Fruit fly (Drosophila melanogaster): ENCODE measurements around the gene CG5958.

DNA sequence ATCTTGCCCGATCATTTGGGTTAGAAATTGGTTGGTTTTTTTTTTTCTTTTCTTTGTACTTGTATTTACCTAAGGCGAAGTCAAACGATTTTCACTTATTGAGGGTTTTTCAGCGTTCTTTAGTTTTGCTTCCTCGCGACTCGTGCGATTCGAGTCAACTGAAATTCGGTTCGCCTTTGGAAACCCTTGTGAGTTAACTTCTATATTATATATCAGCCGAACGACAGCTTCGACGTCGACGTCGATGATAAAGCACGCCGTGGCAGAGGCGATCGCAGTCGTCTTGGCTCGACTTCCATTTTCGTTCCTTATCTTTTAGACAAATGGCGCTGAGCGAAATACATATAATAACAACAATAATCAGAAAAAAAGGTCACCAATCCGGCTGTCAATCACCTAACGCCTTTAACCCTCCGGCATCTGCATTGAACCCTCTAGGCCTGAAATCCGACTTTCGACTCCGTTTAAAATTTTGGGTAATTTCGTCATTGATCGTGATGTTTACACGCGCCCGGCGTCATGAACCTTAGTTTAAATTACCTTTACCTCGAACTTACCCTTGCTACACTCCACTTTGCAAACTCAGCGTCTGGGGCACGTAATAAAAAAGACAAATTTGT, at the start of gene CG5958:
- TF ChIP-seq Fer3 (tag; optimal IDR thresholded peaks at IDR 0.05) (no peak), sima (GFP tag; optimal IDR thresholded peaks at IDR 0.05) (no peak), disco-r (GFP tag; optimal IDR thresholded peaks at IDR 0.05) (no peak), Optix (GFP tag; IDR thresholded peaks at IDR 0.05) (no peak), her (GFP tag; optimal IDR thresholded peaks at IDR 0.05) (no peak), Rfx (GFP tag; IDR thresholded peaks at IDR 0.05) (no peak), Jarid2 (GFP tag; optimal IDR thresholded peaks at IDR 0.05) (no peak), Hr51 (GFP tag; optimal IDR thresholded peaks at IDR 0.05) (no peak), gt (GFP tag; IDR thresholded peaks at IDR 0.05) (no peak), CG10654 (GFP tag; optimal IDR thresholded peaks at IDR 0.05) (no peak), kni (GFP tag; optimal IDR thresholded peaks at IDR 0.05) (no peak), Hr3 (GFP tag; optimal IDR thresholded peaks at IDR 0.05) (no peak), CG17912 (GFP tag; optimal IDR thresholded peaks at IDR 0.05) (no peak), CG9876 (GFP tag; optimal IDR thresholded peaks at IDR 0.05) (no peak)
